Worm (Caenorhabditis elegans) whole organism, L4/young adult: ENCODE measurements around the gene D2096.6.

Experiments used
- W03F9.2 ChIP-seq: fragments of 150-350 bp; optimal IDR thresholded peaks from 2 replicates; lab custom pipeline; 2014; ENCODE audit warnings: missing biosample characterization, missing genetic modification characterization
- him-1 ChIP-seq: sonication (generic microtip); optimal IDR thresholded peaks from 2 replicates; lab custom pipeline; 2016; ENCODE audit warnings: missing genotype, missing genetic modification reagents, missing genetic modification characterization, missing compliant biosample characterization

DNA sequence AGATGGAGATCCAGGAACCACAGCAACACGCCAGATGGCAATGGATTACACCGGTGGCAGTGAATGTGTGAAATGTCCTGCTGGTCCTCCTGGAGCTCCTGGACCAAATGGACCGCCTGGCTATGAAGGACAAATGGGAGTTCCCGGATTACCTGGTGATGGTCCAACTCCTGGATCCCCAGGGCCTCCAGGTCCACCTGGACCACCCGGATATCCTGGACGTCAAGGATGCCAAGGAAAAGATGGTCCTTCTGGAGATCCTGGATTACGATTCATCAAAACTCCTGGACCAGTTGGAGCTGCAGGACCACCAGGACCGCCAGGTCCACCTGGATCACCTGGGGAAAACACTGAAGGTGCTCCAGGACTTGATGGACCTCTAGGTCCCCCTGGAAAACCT lies 11.7 kb downstream of the D2096.6 start:
- TF ChIP-seq W03F9.2 (tag; lab: Kevin White, UChicago) = no peak
- no peak for TF ChIP-seq him-1 (tag; lab: Kevin White, UChicago)
